Worm (Caenorhabditis elegans) whole organism, late embryonic: ENCODE results near the gene cyp-14A5.

ENCODE experiments used
- K02D7.2 ChIP-seq: sonication (generic microtip); optimal IDR thresholded peaks from 2 replicates; lab custom pipeline; 2017; ENCODE audit warnings: mild to moderate bottlenecking, missing genetic modification characterization, missing compliant biosample characterization
- T23F11.4 ChIP-seq: fragments of 200-800 bp; sonication (Bioruptor generic); optimal IDR thresholded peaks from 2 replicates; lab custom pipeline; 2018; ENCODE audit warnings: mild to moderate bottlenecking, missing genetic modification characterization, missing compliant biosample characterization
- Y22D7AL.16 ChIP-seq: sonication (generic microtip); optimal IDR thresholded peaks from 2 replicates; lab custom pipeline; 2016; ENCODE audit warnings: missing genetic modification characterization, missing compliant biosample characterization
- ahr-1 ChIP-seq: sonication (generic microtip); optimal IDR thresholded peaks from 2 replicates; lab custom pipeline; 2016; ENCODE audit warnings: missing genetic modification characterization, missing compliant biosample characterization
- ceh-14 ChIP-seq: sonication (generic microtip); optimal IDR thresholded peaks from 2 replicates; lab custom pipeline; 2016; ENCODE audit warnings: missing genotype, missing genetic modification characterization, missing compliant biosample characterization
- ceh-18 ChIP-seq: sonication (generic microtip); optimal IDR thresholded peaks from 2 replicates; lab custom pipeline; 2016; ENCODE audit warnings: missing genetic modification characterization, missing compliant biosample characterization
- ceh-19 ChIP-seq: fragments of 200-800 bp; sonication (Bioruptor generic); optimal IDR thresholded peaks from 2 replicates; lab custom pipeline; 2018; ENCODE audit warnings: mild to moderate bottlenecking, missing genetic modification characterization, missing compliant biosample characterization
- ceh-22 ChIP-seq: sonication (generic microtip); optimal IDR thresholded peaks from 2 replicates; lab custom pipeline; 2017; ENCODE audit warnings: missing biosample characterization, missing genetic modification characterization
- ceh-30 ChIP-seq: fragments of 150-350 bp; optimal IDR thresholded peaks from 2 replicates; lab custom pipeline; 2014; ENCODE audit warnings: missing biosample characterization, missing genetic modification characterization
- ceh-34 ChIP-seq: sonication (generic microtip); optimal IDR thresholded peaks from 2 replicates; lab custom pipeline; 2016; ENCODE audit warnings: mild to moderate bottlenecking, missing genetic modification characterization, missing compliant biosample characterization
- ceh-48 ChIP-seq: sonication (generic microtip); optimal IDR thresholded peaks from 2 replicates; lab custom pipeline; 2016; ENCODE audit warnings: missing genetic modification characterization, inconsistent platforms, missing compliant biosample characterization
- ceh-9 ChIP-seq: sonication (generic microtip); optimal IDR thresholded peaks from 2 replicates; lab custom pipeline; 2016; ENCODE audit warnings: mild to moderate bottlenecking, missing genetic modification characterization, inconsistent platforms, missing compliant biosample characterization
- che-1 ChIP-seq: sonication (generic microtip); optimal IDR thresholded peaks from 2 replicates; lab custom pipeline; 2016; ENCODE audit warnings: mild to moderate bottlenecking, missing genetic modification characterization, missing compliant biosample characterization
- dmd-4 ChIP-seq: sonication (generic microtip); optimal IDR thresholded peaks from 2 replicates; lab custom pipeline; 2016; ENCODE audit warnings: borderline replicate concordance, missing genetic modification characterization, missing compliant biosample characterization
- dve-1 ChIP-seq: sonication (generic microtip); optimal IDR thresholded peaks from 2 replicates; lab custom pipeline; 2017; ENCODE audit warnings: antibody characterized with exemption, mild to moderate bottlenecking, missing genetic modification characterization, missing compliant biosample characterization
- elt-2 ChIP-seq: sonication (generic microtip); optimal IDR thresholded peaks from 2 replicates; lab custom pipeline; 2016; ENCODE audit warnings: missing genetic modification reagents, missing genetic modification characterization, missing compliant biosample characterization
- fkh-10 ChIP-seq: fragments of 150-350 bp; optimal IDR thresholded peaks from 2 replicates; lab custom pipeline; 2014; ENCODE audit warnings: missing biosample characterization, missing genetic modification reagents, missing genetic modification characterization
- gmeb-2 ChIP-seq: sonication (generic microtip); optimal IDR thresholded peaks from 2 replicates; lab custom pipeline; 2016; ENCODE audit warnings: missing genetic modification characterization, inconsistent platforms, missing compliant biosample characterization
- hlh-13 ChIP-seq: fragments of 200-800 bp; sonication (Bioruptor generic); optimal IDR thresholded peaks from 2 replicates; lab custom pipeline; 2018; ENCODE audit warnings: mild to moderate bottlenecking, missing genetic modification characterization, missing compliant biosample characterization
- hlh-15 ChIP-seq: sonication (generic microtip); optimal IDR thresholded peaks from 2 replicates; lab custom pipeline; 2016; ENCODE audit warnings: missing genetic modification characterization, missing compliant biosample characterization
- hlh-8 ChIP-seq: sonication (generic microtip); optimal IDR thresholded peaks from 2 replicates; lab custom pipeline; 2016; ENCODE audit warnings: missing genotype, missing genetic modification characterization, missing compliant biosample characterization
- madf-2 ChIP-seq: sonication (generic microtip); optimal IDR thresholded peaks from 2 replicates; lab custom pipeline; 2017; ENCODE audit warnings: missing genetic modification characterization, missing compliant biosample characterization
- mec-3 ChIP-seq: sonication (generic microtip); optimal IDR thresholded peaks from 2 replicates; lab custom pipeline; 2016; ENCODE audit warnings: borderline replicate concordance, missing genetic modification characterization, missing compliant biosample characterization
- nfya-1 ChIP-seq: sonication (generic microtip); optimal IDR thresholded peaks from 2 replicates; lab custom pipeline; 2017; ENCODE audit warnings: missing genetic modification characterization, mild to moderate bottlenecking, missing compliant biosample characterization, antibody characterized with exemption, moderate library complexity
- nhr-232 ChIP-seq: sonication (generic microtip); optimal IDR thresholded peaks from 2 replicates; lab custom pipeline; 2016; ENCODE audit warnings: missing genetic modification characterization, missing compliant biosample characterization
- pag-3 ChIP-seq: sonication (generic microtip); optimal IDR thresholded peaks from 2 replicates; lab custom pipeline; 2016; ENCODE audit warnings: missing compliant biosample characterization, missing genetic modification characterization, borderline replicate concordance
- pax-1 ChIP-seq: fragments of 150-350 bp; optimal IDR thresholded peaks from 2 replicates; lab custom pipeline; 2014; ENCODE audit warnings: missing biosample characterization, missing genetic modification characterization
- pha-4 ChIP-seq: fragments of 150-350 bp; optimal IDR thresholded peaks from 2 replicates; lab custom pipeline; 2018; ENCODE audit warnings: missing biosample characterization, missing genetic modification reagents, missing genetic modification characterization
- pqm-1 ChIP-seq: sonication (generic microtip); optimal IDR thresholded peaks from 2 replicates; lab custom pipeline; 2016; ENCODE audit warnings: missing genetic modification characterization, missing compliant biosample characterization
- pros-1 ChIP-seq: fragments of 150-350 bp; optimal IDR thresholded peaks from 2 replicates; lab custom pipeline; 2014; ENCODE audit warnings: missing biosample characterization, missing genetic modification reagents, missing genetic modification characterization
- ref-2 ChIP-seq: sonication (generic microtip); optimal IDR thresholded peaks from 2 replicates; lab custom pipeline; 2016; ENCODE audit warnings: missing genetic modification characterization, missing compliant biosample characterization
- sdc-2 ChIP-seq: sonication (generic microtip); optimal IDR thresholded peaks from 2 replicates; lab custom pipeline; 2016; ENCODE audit warnings: missing genotype, missing genetic modification characterization, missing compliant biosample characterization
- tbx-7 ChIP-seq: sonication (generic microtip); optimal IDR thresholded peaks from 2 replicates; lab custom pipeline; 2016; ENCODE audit warnings: missing genotype, missing genetic modification characterization, missing compliant biosample characterization
- unc-42 ChIP-seq: sonication (generic microtip); optimal IDR thresholded peaks from 2 replicates; lab custom pipeline; 2016; ENCODE audit warnings: missing genotype, missing genetic modification characterization, missing compliant biosample characterization
- unc-55 ChIP-seq: sonication (generic microtip); optimal IDR thresholded peaks from 2 replicates; lab custom pipeline; 2017; ENCODE audit warnings: missing biosample characterization, missing genetic modification reagents, missing genetic modification characterization
- unc-86 ChIP-seq: sonication (generic microtip); optimal IDR thresholded peaks from 2 replicates; lab custom pipeline; 2016; ENCODE audit warnings: missing genetic modification characterization, missing compliant biosample characterization
- ztf-16 ChIP-seq: sonication (generic microtip); optimal IDR thresholded peaks from 2 replicates; lab custom pipeline; 2017; ENCODE audit warnings: missing genetic modification characterization, missing compliant biosample characterization

cyp-14A5 gene

DNA sequence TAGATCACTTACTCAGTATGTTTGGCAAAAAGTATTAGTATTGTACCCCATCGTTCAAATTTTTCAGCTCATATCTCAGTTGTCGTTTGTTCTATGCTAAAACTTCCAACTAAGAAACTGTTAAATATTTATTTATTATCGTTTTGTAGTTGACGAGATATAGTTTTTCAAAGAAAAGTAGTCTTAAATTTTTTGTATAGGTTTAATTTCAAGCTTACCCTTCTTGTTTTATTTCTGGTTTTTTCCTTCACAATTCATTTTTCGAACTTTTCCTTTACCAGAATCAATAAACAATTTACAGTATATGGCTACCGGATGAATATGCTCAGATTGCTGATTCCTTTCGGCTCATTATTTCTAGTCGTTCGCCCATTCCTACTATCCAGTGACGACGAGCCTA is 22.8 kb upstream of the cyp-14A5 start, which contains the start of gene F08F3.1:
F08F3.1 (plus strand) TSS at position 301 of the 400 bp plus-strand sequence.
- TF ChIP-seq ceh-22, result no peak
- TF ChIP-seq hlh-13 (GFP tag; lab: Kevin White, UChicago), result no peak
- no peak for TF ChIP-seq ceh-9 (tag; lab: Kevin White, UChicago)
- TF ChIP-seq T23F11.4 (GFP tag; lab: Kevin White, UChicago), result no peak
- no peak for TF ChIP-seq fkh-10 (GFP tag; lab: Kevin White, UChicago)
- no peak for TF ChIP-seq madf-2
- no peak for TF ChIP-seq pros-1 (tag; lab: Kevin White, UChicago)
- TF ChIP-seq pha-4 (tag; lab: Kevin White, UChicago), result no peak
- TF ChIP-seq sdc-2 (tag; lab: Kevin White, UChicago), result no peak
- no peak for TF ChIP-seq ceh-14 (tag; lab: Kevin White, UChicago)
- no peak for TF ChIP-seq hlh-15 (tag; lab: Kevin White, UChicago)
- TF ChIP-seq ceh-19 (GFP tag; lab: Kevin White, UChicago), result no peak
- no peak for TF ChIP-seq che-1 (tag; lab: Kevin White, UChicago)
- TF ChIP-seq gmeb-2 (tag; lab: Kevin White, UChicago), result no peak
- TF ChIP-seq ref-2 (tag; lab: Kevin White, UChicago), result no peak
- no peak for TF ChIP-seq nhr-232 (tag; lab: Kevin White, UChicago)
- no peak for TF ChIP-seq dmd-4 (tag; lab: Kevin White, UChicago)

DNA sequence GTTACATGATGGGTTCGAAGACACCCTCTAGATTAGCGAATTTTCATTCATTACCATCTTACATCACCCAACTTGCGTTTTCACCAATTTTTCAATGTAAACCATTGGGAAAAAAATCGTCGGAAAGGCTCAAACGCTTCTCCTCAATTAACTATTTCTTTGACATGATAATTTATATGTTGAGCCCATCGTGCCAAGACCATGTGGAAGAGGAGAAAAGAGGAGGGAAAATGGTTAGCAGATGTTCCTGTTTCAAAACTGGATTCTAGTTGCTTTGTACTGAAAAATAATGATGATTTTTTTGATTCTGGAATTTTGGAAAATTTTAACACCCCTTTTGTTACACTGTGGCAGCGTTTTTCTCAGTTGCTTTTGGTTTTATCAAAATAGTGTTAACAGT is 21.0 kb upstream of the cyp-14A5 start:
- TF ChIP-seq ceh-48 (tag; lab: Kevin White, UChicago), result no peak

DNA sequence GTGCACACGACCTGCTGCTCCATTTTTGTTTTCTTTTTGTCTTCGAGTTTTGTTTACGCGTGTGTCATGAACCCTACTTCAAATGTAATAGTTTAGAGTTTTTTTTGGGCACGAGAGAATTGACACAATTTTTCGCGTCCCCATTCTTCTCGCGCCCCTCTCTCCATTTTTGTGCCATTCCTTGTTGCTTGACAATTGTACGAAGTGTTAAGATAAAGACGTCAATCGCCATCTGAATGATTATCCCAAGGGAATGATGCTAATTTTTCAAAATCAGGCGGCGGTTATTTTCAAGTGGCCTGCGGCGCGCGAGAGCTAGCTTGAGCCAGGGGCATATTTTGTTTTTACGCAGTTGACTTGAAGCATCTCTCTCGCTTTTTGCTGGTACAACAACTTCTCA is 19.3 kb upstream of the cyp-14A5 start:
- no peak for TF ChIP-seq fkh-10 (GFP tag; lab: Kevin White, UChicago)
- no peak for TF ChIP-seq ztf-16 (tag; lab: Kevin White, UChicago)
- no peak for TF ChIP-seq unc-55
- TF ChIP-seq ceh-14 (tag; lab: Kevin White, UChicago), result no peak
- TF ChIP-seq pqm-1 (tag; lab: Kevin White, UChicago), result no peak
- no peak for TF ChIP-seq pax-1 (tag; lab: Kevin White, UChicago)
- no peak for TF ChIP-seq ceh-34 (tag; lab: Kevin White, UChicago)
- no peak for TF ChIP-seq nhr-232 (tag; lab: Kevin White, UChicago)
- TF ChIP-seq unc-86, result no peak
- TF ChIP-seq ahr-1, result no peak
- TF ChIP-seq Y22D7AL.16, result no peak
- TF ChIP-seq hlh-8, result no peak
- no peak for TF ChIP-seq pag-3 (tag; lab: Kevin White, UChicago)
- no peak for TF ChIP-seq ceh-9 (tag; lab: Kevin White, UChicago)
- TF ChIP-seq, all 69 proteins: peak for 0

DNA sequence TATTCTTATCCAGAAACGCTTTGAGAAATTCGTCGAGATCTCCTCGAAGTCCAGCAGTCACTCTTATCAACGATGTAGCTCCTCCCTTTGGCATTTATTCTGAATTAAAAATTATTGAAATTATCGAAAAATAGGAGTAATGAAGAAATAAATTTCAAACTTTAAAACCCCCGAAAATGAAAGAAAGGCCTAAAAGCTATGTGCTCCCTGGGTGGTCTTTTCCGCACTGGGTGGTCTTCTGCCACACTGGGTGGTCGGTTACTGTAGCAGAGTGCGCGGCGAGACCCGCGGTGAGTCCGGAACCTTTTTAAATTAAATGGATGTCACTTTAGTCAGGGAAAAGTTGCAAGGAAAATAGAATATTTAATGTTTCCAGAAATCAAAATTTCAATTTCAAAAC is 16.0 kb upstream of the cyp-14A5 start, which contains the start of gene snpc-1.3:
snpc-1.3 (minus strand) TSS at position 101 of the 400 bp plus-strand sequence.
- no peak for TF ChIP-seq elt-2 (tag; lab: Kevin White, UChicago)
- no peak for TF ChIP-seq madf-2
- no peak for TF ChIP-seq ceh-30
- no peak for TF ChIP-seq mec-3
- no peak for TF ChIP-seq unc-86
- TF ChIP-seq tbx-7, result no peak
- no peak for TF ChIP-seq pha-4 (tag; lab: Kevin White, UChicago)
- no peak for TF ChIP-seq gmeb-2 (tag; lab: Kevin White, UChicago)
- no peak for TF ChIP-seq K02D7.2 (tag; lab: Kevin White, UChicago)
- no peak for TF ChIP-seq ceh-48 (tag; lab: Kevin White, UChicago)
- no peak for TF ChIP-seq nfya-1 (tag; lab: Kevin White, UChicago)
- no peak for TF ChIP-seq ceh-18 (tag; lab: Kevin White, UChicago)

DNA sequence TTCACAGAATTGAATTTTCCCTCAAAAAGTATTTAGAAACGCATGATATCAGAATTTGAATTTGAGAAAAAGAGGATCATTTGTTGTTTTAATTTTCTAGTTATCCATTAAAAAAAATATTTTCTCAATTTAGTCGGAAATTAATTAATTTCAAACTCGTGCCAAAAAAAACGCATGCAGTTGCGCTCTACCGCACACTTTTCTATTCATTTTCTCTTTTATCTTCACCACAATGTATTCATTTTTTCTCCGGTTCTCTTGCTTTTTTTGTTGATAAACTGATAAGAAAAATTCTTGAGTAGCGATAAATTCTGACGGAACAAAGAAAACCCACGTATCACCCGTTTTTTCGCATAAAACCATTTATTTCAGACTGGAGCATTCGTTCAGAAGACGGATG is 9.9 kb upstream of the cyp-14A5 start, which contains the start of gene acl-6:
acl-6 (plus strand) TSS at position 367 of the 400 bp plus-strand sequence.
- peak; percentile 40 for TF ChIP-seq ceh-14 (tag; lab: Kevin White, UChicago)
- no peak for TF ChIP-seq ceh-34 (tag; lab: Kevin White, UChicago)
- peak; percentile 51 for TF ChIP-seq unc-42 (tag; lab: Kevin White, UChicago)
- peak; percentile 96 for TF ChIP-seq elt-2 (tag; lab: Kevin White, UChicago)
- TF ChIP-seq dve-1 (tag; lab: Kevin White, UChicago), result peak; percentile 14
- peak; percentile 41 for TF ChIP-seq pqm-1 (tag; lab: Kevin White, UChicago)
